Worm (Caenorhabditis elegans) whole organism, L4 larva: ENCODE measurements around the gene rpl-21.

ENCODE experiments used
- F44E2.7 ChIP-seq: fragments of 200-800 bp; sonication (Bioruptor generic); IDR thresholded peaks from 2 replicates; pipeline ENCODE4 v2.1.2; 2022; ENCODE audit warnings: missing genetic modification characterization, missing compliant biosample characterization
- R02D3.7 ChIP-seq: fragments of 150-350 bp; sonication (generic microtip); optimal IDR thresholded peaks from 3 replicates; lab custom pipeline; 2014; ENCODE audit warnings: missing biosample characterization, missing genetic modification characterization
- ama-1 ChIP-seq: fragments of 150-350 bp; optimal IDR thresholded peaks from 2 replicates; lab custom pipeline; 2014; ENCODE audit warnings: inconsistent platforms, mixed read lengths
- ceh-28 ChIP-seq: fragments of 150-350 bp; optimal IDR thresholded peaks from 2 replicates; lab custom pipeline; 2014; ENCODE audit warnings: missing biosample characterization, missing genetic modification reagents, missing genetic modification characterization
- egl-27 ChIP-seq: sonication (generic microtip); optimal IDR thresholded peaks from 3 replicates; lab custom pipeline; 2017; ENCODE audit warnings: missing biosample characterization, missing genetic modification reagents, missing genetic modification characterization
- lin-13 ChIP-seq: fragments of 150-350 bp; optimal IDR thresholded peaks from 2 replicates; lab custom pipeline; 2014; ENCODE audit warnings: missing biosample characterization, missing genetic modification reagents, missing genetic modification characterization
- lin-15B ChIP-seq: fragments of 150-350 bp; sonication (generic microtip); optimal IDR thresholded peaks from 3 replicates; lab custom pipeline; 2014; ENCODE audit warnings: missing biosample characterization, missing genetic modification characterization
- nhr-237 ChIP-seq: sonication (generic microtip); optimal IDR thresholded peaks from 2 replicates; lab custom pipeline; 2017; ENCODE audit warnings: missing biosample characterization, missing genetic modification characterization
- nhr-25 ChIP-seq: sonication (generic microtip); optimal IDR thresholded peaks from 2 replicates; lab custom pipeline; 2017; ENCODE audit warnings: missing genetic modification characterization, mild to moderate bottlenecking, missing compliant biosample characterization, antibody characterized with exemption, moderate library complexity, borderline replicate concordance; ENCODE audit not compliant: insufficient read depth
- nhr-6 ChIP-seq: fragments of 150-350 bp; optimal IDR thresholded peaks from 2 replicates; lab custom pipeline; 2014; ENCODE audit warnings: missing biosample characterization, missing genetic modification characterization
- skn-1 ChIP-seq: fragments of 150-350 bp; optimal IDR thresholded peaks from 2 replicates; lab custom pipeline; 2014; ENCODE audit warnings: missing biosample characterization, missing genetic modification characterization
- snpc-4 ChIP-seq: fragments of 150-350 bp; optimal IDR thresholded peaks from 2 replicates; lab custom pipeline; 2014; ENCODE audit warnings: missing biosample characterization, missing genetic modification characterization
- spr-1 ChIP-seq: sonication (generic microtip); optimal IDR thresholded peaks from 2 replicates; lab custom pipeline; 2016; ENCODE audit warnings: mild to moderate bottlenecking, missing genetic modification characterization, missing compliant biosample characterization
- ztf-11 ChIP-seq: fragments of 150-350 bp; optimal IDR thresholded peaks from 2 replicates; lab custom pipeline; 2014; ENCODE audit warnings: missing biosample characterization, missing genetic modification characterization

DNA sequence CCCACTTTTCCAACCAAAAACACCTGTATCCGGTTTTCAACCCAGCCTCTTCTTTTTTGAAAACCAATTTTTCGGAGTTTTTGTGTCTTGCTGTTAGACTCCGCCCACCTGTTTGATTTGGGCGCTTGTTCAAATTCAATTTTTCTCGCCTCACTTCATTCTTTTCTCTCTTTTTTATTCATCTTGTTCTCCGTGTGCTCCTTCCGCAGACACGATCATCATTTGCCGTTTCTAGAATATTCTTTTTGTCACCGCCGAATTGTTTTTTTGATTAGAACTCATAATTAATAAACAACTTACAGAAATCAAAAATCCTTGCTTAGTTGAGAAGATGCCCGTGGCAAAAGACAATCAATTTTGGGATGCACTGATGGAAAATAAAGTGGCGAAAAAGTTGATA is 48.9 kb upstream of the rpl-21 start, which contains the start of gene C50C3.5:
- TF ChIP-seq lin-13: no peak
- no peak for TF ChIP-seq spr-1
- TF ChIP-seq nhr-237 (tag; lab: Kevin White, UChicago): no peak
- TF ChIP-seq snpc-4 (tag; lab: Kevin White, UChicago): no peak
- TF ChIP-seq egl-27 (tag; lab: Kevin White, UChicago): no peak
- TF ChIP-seq nhr-6 (tag; lab: Kevin White, UChicago): no peak
- no peak for TF ChIP-seq ama-1 (lab: Kevin White, UChicago)
- TF ChIP-seq skn-1 (tag; lab: Kevin White, UChicago): no peak
- TF ChIP-seq nhr-25: no peak
- no peak for TF ChIP-seq ztf-11 (tag; lab: Kevin White, UChicago)
- TF ChIP-seq F44E2.7 (GFP tag; lab: Robert Waterston, UW): no peak
- no peak for TF ChIP-seq ceh-28
- TF ChIP-seq lin-15B (tag; lab: Kevin White, UChicago): no peak
- no peak for TF ChIP-seq R02D3.7 (tag; lab: Kevin White, UChicago)
